Worm (Caenorhabditis elegans) whole organism, L4/young adult: ENCODE results near the gene nspe-7.

ENCODE experiments used
- dao-5 ChIP-seq: sonication (generic microtip); optimal IDR thresholded peaks from 2 replicates; lab custom pipeline; 2016; ENCODE audit warnings: missing genotype, missing genetic modification characterization, moderate library complexity, missing compliant biosample characterization
- him-1 ChIP-seq: sonication (generic microtip); optimal IDR thresholded peaks from 2 replicates; lab custom pipeline; 2016; ENCODE audit warnings: missing genotype, missing genetic modification reagents, missing genetic modification characterization, missing compliant biosample characterization

DNA sequence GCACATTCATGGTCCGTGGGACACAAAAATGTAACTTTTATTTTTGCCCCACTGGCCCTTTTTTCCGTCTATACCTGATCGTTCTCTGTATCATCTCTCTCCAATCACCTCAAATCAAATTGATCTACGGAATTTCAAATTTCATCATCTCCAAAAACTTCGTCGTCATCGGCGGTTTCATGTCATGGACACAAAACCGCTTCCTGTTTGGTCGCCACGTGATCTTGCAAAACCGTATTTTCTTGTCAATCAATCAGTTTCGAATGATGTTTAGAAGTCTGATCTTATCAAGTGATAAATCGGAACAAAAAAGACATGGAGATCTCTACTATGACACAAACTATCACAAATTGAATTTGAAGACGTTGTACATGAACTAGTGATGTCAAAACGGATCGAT, 1.3 kb upstream of the nspe-7 start:
- TF ChIP-seq dao-5 (tag; lab: Kevin White, UChicago) = no peak
- TF ChIP-seq him-1 (tag; lab: Kevin White, UChicago) = no peak
